Worm (Caenorhabditis elegans) whole organism, young adult: Measurements from ENCODE around the gene T08D2.5.

Experiments used
- C17E4.6 ChIP-seq: fragments of 200-800 bp; sonication (Bioruptor generic); IDR thresholded peaks from 2 replicates; pipeline ENCODE4 v1.3.6; 2022; ENCODE audit warnings: missing genetic modification reagents, missing genetic modification characterization, missing compliant biosample characterization
- F10E7.11 ChIP-seq: sonication (generic microtip); optimal IDR thresholded peaks from 2 replicates; lab custom pipeline; 2017; ENCODE audit warnings: mild to moderate bottlenecking, missing genetic modification characterization, moderate library complexity, missing compliant biosample characterization
- F23B12.7 ChIP-seq: sonication (generic microtip); optimal IDR thresholded peaks from 2 replicates; lab custom pipeline; 2017; ENCODE audit warnings: missing genetic modification characterization, mild to moderate bottlenecking, missing compliant biosample characterization, antibody characterized with exemption, moderate library complexity; ENCODE audit not compliant: insufficient read depth
- F49E8.2 ChIP-seq: sonication (generic microtip); optimal IDR thresholded peaks from 3 replicates; lab custom pipeline; 2017; ENCODE audit warnings: missing genetic modification characterization, mild to moderate bottlenecking, missing compliant biosample characterization, antibody characterized with exemption, moderate library complexity; ENCODE audit not compliant: insufficient read depth
- F57A8.1 ChIP-seq: fragments of 200-800 bp; sonication (Bioruptor generic); optimal IDR thresholded peaks from 2 replicates; lab custom pipeline; 2018; ENCODE audit warnings: mild to moderate bottlenecking, missing genetic modification characterization, moderate library complexity, missing compliant biosample characterization
- K11D2.4 ChIP-seq: fragments of 200-800 bp; sonication (Bioruptor generic); IDR thresholded peaks from 2 replicates; pipeline ENCODE4 v1.3.6; 2022; ENCODE audit warnings: missing genetic modification reagents, missing genetic modification characterization, missing compliant biosample characterization
- K12H6.12 ChIP-seq: fragments of 200-800 bp; sonication (Bioruptor generic); optimal IDR thresholded peaks from 2 replicates; lab custom pipeline; 2018; ENCODE audit warnings: mild to moderate bottlenecking, missing genetic modification characterization, missing compliant biosample characterization
- T07F8.4 ChIP-seq: sonication (generic microtip); optimal IDR thresholded peaks from 2 replicates; lab custom pipeline; 2016; ENCODE audit warnings: mild to moderate bottlenecking, missing genetic modification characterization, moderate library complexity, missing compliant biosample characterization
- Y53G8AR.9 ChIP-seq: fragments of 200-800 bp; sonication (Bioruptor generic); conservative IDR thresholded peaks from 2 replicates; pipeline ENCODE4 v1.3.6; 2022; ENCODE audit warnings: missing genetic modification reagents, missing genetic modification characterization, missing compliant biosample characterization
- Y56A3A.18 ChIP-seq: fragments of 200-800 bp; sonication (Bioruptor generic); IDR thresholded peaks from 2 replicates; pipeline ENCODE4 v1.3.6; 2022; ENCODE audit warnings: missing genetic modification reagents, missing genetic modification characterization, missing compliant biosample characterization
- akir-1 ChIP-seq: fragments of 200-800 bp; sonication (Bioruptor generic); optimal IDR thresholded peaks from 2 replicates; lab custom pipeline; 2018; ENCODE audit warnings: mild to moderate bottlenecking, missing genetic modification characterization, moderate library complexity, missing compliant biosample characterization
- aptf-2 ChIP-seq: fragments of 200-800 bp; sonication (Bioruptor generic); conservative IDR thresholded peaks from 2 replicates; pipeline ENCODE4 v1.3.6; 2022; ENCODE audit warnings: missing genetic modification reagents, missing genetic modification characterization, missing compliant biosample characterization
- atf-7 ChIP-seq: sonication (generic microtip); optimal IDR thresholded peaks from 2 replicates; lab custom pipeline; 2017; ENCODE audit warnings: mild to moderate bottlenecking, missing genetic modification characterization, missing compliant biosample characterization
- attf-6 ChIP-seq: fragments of 200-800 bp; sonication (Bioruptor generic); IDR thresholded peaks from 2 replicates; pipeline ENCODE4 v1.3.6; 2022; ENCODE audit warnings: missing genetic modification reagents, missing genetic modification characterization, missing compliant biosample characterization
- ccch-3 ChIP-seq: fragments of 200-800 bp; sonication (Bioruptor generic); optimal IDR thresholded peaks from 2 replicates; lab custom pipeline; 2018; ENCODE audit warnings: mild to moderate bottlenecking, missing genetic modification characterization, missing compliant biosample characterization
- ceh-27 ChIP-seq: fragments of 200-800 bp; sonication (Bioruptor generic); optimal IDR thresholded peaks from 2 replicates; lab custom pipeline; 2018; ENCODE audit warnings: mild to moderate bottlenecking, missing genetic modification characterization, moderate library complexity, missing compliant biosample characterization
- chd-7 ChIP-seq: sonication (generic microtip); optimal IDR thresholded peaks from 2 replicates; lab custom pipeline; 2016; ENCODE audit warnings: mild to moderate bottlenecking, missing genetic modification characterization, moderate library complexity, missing compliant biosample characterization
- efl-1 ChIP-seq: fragments of 150-350 bp; optimal IDR thresholded peaks from 2 replicates; lab custom pipeline; 2014; ENCODE audit warnings: missing biosample characterization, missing genetic modification reagents, missing genetic modification characterization
- egl-44 ChIP-seq: fragments of 200-800 bp; sonication (Bioruptor generic); IDR thresholded peaks from 2 replicates; pipeline ENCODE4 v1.3.6; 2022; ENCODE audit warnings: missing genetic modification reagents, missing genetic modification characterization, missing compliant biosample characterization
- ekl-4 ChIP-seq: fragments of 200-800 bp; sonication (Bioruptor generic); IDR thresholded peaks from 2 replicates; pipeline ENCODE4 v1.3.6; 2022; ENCODE audit warnings: missing genetic modification reagents, missing genetic modification characterization, missing compliant biosample characterization
- hsf-1 ChIP-seq: fragments of 200-800 bp; sonication (Bioruptor generic); IDR thresholded peaks from 2 replicates; pipeline ENCODE4 v1.3.6; 2022; ENCODE audit warnings: missing genetic modification reagents, missing genetic modification characterization, missing compliant biosample characterization
- lin-54 ChIP-seq: fragments of 200-800 bp; sonication (Bioruptor generic); optimal IDR thresholded peaks from 2 replicates; lab custom pipeline; 2018; ENCODE audit warnings: mild to moderate bottlenecking, missing genetic modification characterization, missing compliant biosample characterization
- lir-1 ChIP-seq: fragments of 200-800 bp; sonication (Bioruptor generic); conservative IDR thresholded peaks from 2 replicates; pipeline ENCODE4 v1.3.6; 2022; ENCODE audit warnings: missing genetic modification reagents, missing genetic modification characterization, missing compliant biosample characterization
- lsl-1 ChIP-seq: fragments of 200-800 bp; sonication (Bioruptor generic); optimal IDR thresholded peaks from 2 replicates; lab custom pipeline; 2018; ENCODE audit warnings: mild to moderate bottlenecking, missing genetic modification characterization, moderate library complexity, missing compliant biosample characterization
- lsy-27 ChIP-seq: sonication (generic microtip); optimal IDR thresholded peaks from 2 replicates; lab custom pipeline; 2017; ENCODE audit warnings: missing genetic modification characterization, mild to moderate bottlenecking, missing compliant biosample characterization, antibody characterized with exemption, missing genotype, borderline replicate concordance; ENCODE audit not compliant: insufficient read depth
- madf-6 ChIP-seq: fragments of 200-800 bp; sonication (Bioruptor generic); IDR thresholded peaks from 2 replicates; pipeline ENCODE4 v1.3.6; 2022; ENCODE audit warnings: missing genetic modification reagents, missing genetic modification characterization, missing compliant biosample characterization
- madf-8 ChIP-seq: fragments of 200-800 bp; sonication (Bioruptor generic); conservative IDR thresholded peaks from 2 replicates; pipeline ENCODE4 v1.3.6; 2022; ENCODE audit warnings: missing genetic modification reagents, missing genetic modification characterization, missing compliant biosample characterization
- mcd-1 ChIP-seq: fragments of 200-800 bp; sonication (Bioruptor generic); IDR thresholded peaks from 2 replicates; pipeline ENCODE4 v1.3.6; 2022; ENCODE audit warnings: missing genetic modification reagents, missing genetic modification characterization, missing compliant biosample characterization
- mxl-1 ChIP-seq: sonication (generic microtip); optimal IDR thresholded peaks from 2 replicates; lab custom pipeline; 2016; ENCODE audit warnings: missing genetic modification characterization, missing compliant biosample characterization
- nhr-27 ChIP-seq: fragments of 200-800 bp; sonication (Bioruptor generic); optimal IDR thresholded peaks from 2 replicates; lab custom pipeline; 2018; ENCODE audit warnings: mild to moderate bottlenecking, missing genetic modification characterization, moderate library complexity, missing compliant biosample characterization
- nhr-90 ChIP-seq: sonication (generic microtip); optimal IDR thresholded peaks from 2 replicates; lab custom pipeline; 2016; ENCODE audit warnings: missing genotype, mild to moderate bottlenecking, missing genetic modification characterization, missing compliant biosample characterization
- pha-4 ChIP-seq: fragments of 150-350 bp; sonication (generic microtip); optimal IDR thresholded peaks from 2 replicates; lab custom pipeline; 2014; ENCODE audit warnings: missing biosample characterization, missing genetic modification reagents, missing genetic modification characterization
- rcor-1 ChIP-seq: fragments of 200-800 bp; sonication (Bioruptor generic); IDR thresholded peaks from 2 replicates; pipeline ENCODE4 v1.3.6; 2022; ENCODE audit warnings: missing genetic modification reagents, missing genetic modification characterization, missing compliant biosample characterization
- rec-8 ChIP-seq, 2 experiments: sonication (generic microtip); optimal IDR thresholded peaks; 2 replicates each; lab custom pipeline; 2016; ENCODE audit warnings: mild to moderate bottlenecking in 2 of 2, missing genetic modification characterization in 2 of 2, missing genetic modification reagents in 2 of 2, missing genotype in 2 of 2, missing biosample characterization in 1 of 2, missing compliant biosample characterization in 1 of 2, moderate library complexity in 1 of 2
- repo-1 ChIP-seq: sonication (generic microtip); optimal IDR thresholded peaks from 2 replicates; lab custom pipeline; 2017; ENCODE audit warnings: mild to moderate bottlenecking, missing genetic modification characterization, missing compliant biosample characterization
- snpc-1.1 ChIP-seq: sonication (generic microtip); optimal IDR thresholded peaks from 2 replicates; lab custom pipeline; 2017; ENCODE audit warnings: missing genetic modification characterization, mild to moderate bottlenecking, missing compliant biosample characterization, antibody characterized with exemption, moderate library complexity, missing genotype, missing genetic modification reagents; ENCODE audit not compliant: insufficient read depth
- snpc-4 ChIP-seq, 5 experiments: fragments of 150-350 bp in 1 of 5; sonication (generic microtip) in 4 of 5; optimal IDR thresholded peaks; 2 replicates each; lab custom pipeline; 2014 to 2018; ENCODE audit warnings: missing genetic modification characterization in 5 of 5, missing biosample characterization in 3 of 5, antibody characterized with exemption in 2 of 5, mild to moderate bottlenecking in 2 of 5, missing compliant biosample characterization in 2 of 5, missing genotype in 2 of 5, moderate library complexity in 2 of 5, missing genetic modification reagents in 1 of 5
- xnd-1 ChIP-seq: sonication (generic microtip); optimal IDR thresholded peaks from 2 replicates; lab custom pipeline; 2016; ENCODE audit warnings: missing genotype, missing genetic modification reagents, missing genetic modification characterization, missing compliant biosample characterization
- ztf-25 ChIP-seq: fragments of 200-800 bp; sonication (Bioruptor generic); IDR thresholded peaks from 2 replicates; pipeline ENCODE4 v1.3.6; 2022; ENCODE audit warnings: missing genetic modification reagents, missing genetic modification characterization, missing compliant biosample characterization
- ztf-6 ChIP-seq: fragments of 200-800 bp; sonication (Bioruptor generic); IDR thresholded peaks from 2 replicates; pipeline ENCODE4 v1.3.6; 2022; ENCODE audit warnings: missing genetic modification reagents, missing genetic modification characterization, missing compliant biosample characterization

Gene T08D2.5

ce11 chrX:177075-177474 is at the start of gene T08D2.5, which contains the start of gene T08D2.4:
T08D2.5 (plus strand) TSS chrX:177375.
T08D2.4 (plus strand) TSS chrX:177396.
- TF ChIP-seq F49E8.2, result no peak
- no peak for TF ChIP-seq egl-44 (GFP tag; lab: Robert Waterston, UW)
- no peak for TF ChIP-seq ceh-27
- TF ChIP-seq ztf-25, result no peak
- no peak for TF ChIP-seq madf-6 (GFP tag; lab: Robert Waterston, UW)
- no peak for TF ChIP-seq nhr-90 (tag; lab: Kevin White, UChicago)
- no peak for TF ChIP-seq ztf-6 (GFP tag; lab: Robert Waterston, UW)
- no peak for TF ChIP-seq xnd-1 (tag; lab: Kevin White, UChicago)
- TF ChIP-seq Y53G8AR.9 (GFP tag; lab: Robert Waterston, UW), result no peak
- no peak for TF ChIP-seq repo-1 (tag; lab: Kevin White, UChicago)
- TF ChIP-seq ccch-3 (GFP tag; lab: Kevin White, UChicago), result no peak
- TF ChIP-seq F23B12.7 (tag; lab: Kevin White, UChicago), result no peak
- TF ChIP-seq rcor-1 (GFP tag; lab: Robert Waterston, UW), result no peak
- no peak for TF ChIP-seq aptf-2 (GFP tag; lab: Robert Waterston, UW)
- TF ChIP-seq lsy-27 (tag; lab: Kevin White, UChicago), result no peak
- TF ChIP-seq ekl-4 (GFP tag; lab: Robert Waterston, UW), result no peak
- no peak for TF ChIP-seq madf-8 (GFP tag; lab: Robert Waterston, UW)
- TF ChIP-seq mcd-1 (GFP tag; lab: Robert Waterston, UW), result no peak
- TF ChIP-seq, all 124 proteins: peak for 0

- TF ChIP-seq chd-7 (tag; lab: Kevin White, UChicago) (no peak), lir-1 (GFP tag; lab: Robert Waterston, UW) (no peak), attf-6 (GFP tag; lab: Robert Waterston, UW) (no peak), hsf-1 (GFP tag; lab: Robert Waterston, UW) (no peak), pha-4 (tag; lab: Kevin White, UChicago) (no peak), mxl-1 (tag; lab: Kevin White, UChicago) (no peak), F57A8.1 (no peak), efl-1 (no peak), C17E4.6 (GFP tag; lab: Robert Waterston, UW) (no peak), egl-44 (GFP tag; lab: Robert Waterston, UW) (no peak), rec-8 (tag; optimal IDR thresholded peaks at IDR 0.05; lab: Kevin White, UChicago) (no peak), ceh-27 (no peak), Y56A3A.18 (GFP tag; lab: Robert Waterston, UW) (no peak), lsl-1 (GFP tag; lab: Kevin White, UChicago) (no peak), atf-7 (tag; lab: Kevin White, UChicago) (no peak), akir-1 (GFP tag; lab: Kevin White, UChicago) (no peak), rcor-1 (GFP tag; lab: Robert Waterston, UW) (no peak)
Observed at ce11 chrX:141149-141548, 36.0 kb upstream of the T08D2.5 start, which contains the start of gene Y73B3A.8. Y73B3A.8 (minus strand) TSS chrX:141249.

ce11 chrX:146832-147231 is 30.3 kb upstream of the T08D2.5 start:
- no peak for TF ChIP-seq T07F8.4
- TF ChIP-seq rec-8 (tag; optimal IDR thresholded peaks at IDR 0.05; lab: Kevin White, UChicago), result no peak
- no peak for TF ChIP-seq F10E7.11 (tag; lab: Kevin White, UChicago)
- no peak for TF ChIP-seq atf-7 (tag; lab: Kevin White, UChicago)
- TF ChIP-seq akir-1 (GFP tag; lab: Kevin White, UChicago), result no peak
- TF ChIP-seq nhr-27 (tag; lab: Kevin White, UChicago), result no peak
- TF ChIP-seq snpc-4 (GFP tag; optimal IDR thresholded peaks at IDR 0.05; lab: Kevin White, UChicago), result no peak
- no peak for TF ChIP-seq snpc-4 (tag; optimal IDR thresholded peaks at IDR 0.05; lab: Kevin White, UChicago)
- no peak for TF ChIP-seq hsf-1 (GFP tag; lab: Robert Waterston, UW)
- TF ChIP-seq rcor-1 (GFP tag; lab: Robert Waterston, UW), result no peak
- TF ChIP-seq F23B12.7 (tag; lab: Kevin White, UChicago), result no peak
- no peak for TF ChIP-seq snpc-1.1 (tag; lab: Kevin White, UChicago)
- no peak for TF ChIP-seq K12H6.12 (tag; lab: Kevin White, UChicago)
- no peak for TF ChIP-seq lin-54 (GFP tag; lab: Kevin White, UChicago)
- no peak for TF ChIP-seq K11D2.4
- no peak for TF ChIP-seq mxl-1 (tag; lab: Kevin White, UChicago)
